Worm (Caenorhabditis elegans) whole organism, early embryonic: Measurements from ENCODE around the gene F21C10.5.

Experiments used
- B0310.2 ChIP-seq: sonication (generic microtip); optimal IDR thresholded peaks from 2 replicates; lab custom pipeline; 2016; ENCODE audit warnings: mild to moderate bottlenecking, missing genetic modification characterization, missing compliant biosample characterization
- F13C5.2 ChIP-seq: sonication (generic microtip); optimal IDR thresholded peaks from 2 replicates; lab custom pipeline; 2017; ENCODE audit warnings: mild to moderate bottlenecking, missing genetic modification characterization, inconsistent platforms, missing compliant biosample characterization
- ama-1 ChIP-seq: fragments of 150-350 bp; optimal IDR thresholded peaks from 2 replicates; lab custom pipeline; 2014
- hnd-1 ChIP-seq: sonication (generic microtip); optimal IDR thresholded peaks from 2 replicates; lab custom pipeline; 2016; ENCODE audit warnings: missing genetic modification characterization, missing compliant biosample characterization
- tbx-11 ChIP-seq: fragments of 200-800 bp; sonication (Bioruptor generic); IDR thresholded peaks from 2 replicates; pipeline ENCODE4 v1.3.6; 2022; ENCODE audit warnings: missing genetic modification characterization, missing compliant biosample characterization

- TF ChIP-seq ama-1 (lab: Kevin White, UChicago): no peak
- TF ChIP-seq hnd-1: no peak
- TF ChIP-seq F13C5.2 (tag; lab: Kevin White, UChicago): no peak
- TF ChIP-seq B0310.2 (tag; lab: Kevin White, UChicago): no peak
- no peak for TF ChIP-seq tbx-11
These were observed 28.2 kb upstream of the F21C10.5 start for ce11 chrV:9097213-9097612.
